Worm (Caenorhabditis elegans) whole organism, midembryonic: ENCODE data around the gene stau-1.
A peak's percentile ranks its signal among the peaks of the same experiment; 100 is the strongest.

ENCODE experiments used
- T22C8.4 ChIP-seq: fragments of 200-800 bp; sonication (Bioruptor generic); IDR thresholded peaks from 2 replicates; pipeline ENCODE4 v1.3.6; 2022; ENCODE audit warnings: missing genetic modification characterization, missing compliant biosample characterization
- cog-1 ChIP-seq: sonication (generic microtip); optimal IDR thresholded peaks from 2 replicates; lab custom pipeline; 2016; ENCODE audit warnings: missing genetic modification characterization, missing compliant biosample characterization
- flt-1 ChIP-seq: fragments of 200-800 bp; sonication (Bioruptor generic); IDR thresholded peaks from 2 replicates; pipeline ENCODE4 v1.3.6; 2022; ENCODE audit warnings: missing genetic modification characterization, missing compliant biosample characterization
- klf-2 ChIP-seq: fragments of 200-800 bp; sonication (Bioruptor generic); conservative IDR thresholded peaks from 2 replicates; pipeline ENCODE4 v1.3.6; 2022; ENCODE audit warnings: missing genetic modification reagents, missing genetic modification characterization, missing compliant biosample characterization
- med-1 ChIP-seq: sonication (generic microtip); optimal IDR thresholded peaks from 2 replicates; lab custom pipeline; 2017; ENCODE audit warnings: missing genetic modification characterization, mild to moderate bottlenecking, missing compliant biosample characterization, antibody characterized with exemption, missing genetic modification reagents; ENCODE audit not compliant: insufficient read depth
- ref-1 ChIP-seq: fragments of 200-800 bp; sonication (Bioruptor generic); conservative IDR thresholded peaks from 2 replicates; pipeline ENCODE4 v1.3.6; 2022; ENCODE audit warnings: missing genetic modification reagents, missing genetic modification characterization, missing compliant biosample characterization
- tab-1 ChIP-seq: fragments of 200-800 bp; sonication (Bioruptor generic); IDR thresholded peaks from 2 replicates; pipeline ENCODE4 v1.3.6; 2022; ENCODE audit warnings: missing genetic modification characterization, missing compliant biosample characterization
- ztf-23 ChIP-seq: fragments of 200-800 bp; sonication (Bioruptor generic); IDR thresholded peaks from 2 replicates; pipeline ENCODE4 v1.3.6; 2022; ENCODE audit warnings: missing genetic modification reagents, missing genetic modification characterization, missing compliant biosample characterization
- ztf-29 ChIP-seq: fragments of 200-800 bp; sonication (Bioruptor generic); IDR thresholded peaks from 2 replicates; pipeline ENCODE4 v1.3.6; 2022; ENCODE audit warnings: missing genetic modification reagents, missing genetic modification characterization, missing compliant biosample characterization

The stau-1 gene

ce11 chrX:1035039-1035598, at the start of gene stau-1, which contains the start of gene sec-22:
Gene stau-1 (minus strand): TSS chrX:1035286.
Gene sec-22 (plus strand): TSS chrX:1035548.
- TF ChIP-seq T22C8.4 (GFP tag; lab: Robert Waterston, UW) (peak; percentile 39; the same call in 1 of the 2 replicates), ztf-29 (no peak), flt-1 (GFP tag; lab: Robert Waterston, UW) (0 out of 2 replicates have a peak, but pooled peaks have one; percentile 37), cog-1 (no peak), klf-2 (no peak), tab-1 (GFP tag; lab: Robert Waterston, UW) (0 out of 2 replicates have a peak, but pooled peaks have one; percentile 33), med-1 (GFP tag; lab: Kevin White, UChicago) (no peak), ztf-23 (GFP tag; lab: Robert Waterston, UW) (no peak), ref-1 (GFP tag; lab: Robert Waterston, UW) (no peak)

ce11 chrX:1081927-1082326, 46.8 kb upstream of the stau-1 start:
- no peak for TF ChIP-seq ztf-23 (GFP tag; lab: Robert Waterston, UW)
- no peak for TF ChIP-seq ref-1 (GFP tag; lab: Robert Waterston, UW)
- no peak for TF ChIP-seq ztf-29
- TF ChIP-seq T22C8.4 (GFP tag; lab: Robert Waterston, UW): no peak
- TF ChIP-seq med-1 (GFP tag; lab: Kevin White, UChicago): no peak
- peak; percentile 16 for TF ChIP-seq cog-1
- TF ChIP-seq klf-2: no peak
- 0 out of 2 replicates have a peak, but pooled peaks have one; percentile 66 for TF ChIP-seq tab-1 (GFP tag; lab: Robert Waterston, UW)
- TF ChIP-seq flt-1 (GFP tag; lab: Robert Waterston, UW): no peak

- TF ChIP-seq cog-1: no peak
- no peak for TF ChIP-seq ztf-29
Measured at ce11 chrX:1080549-1080948, 45.5 kb upstream of the stau-1 start, which contains the start of gene pfn-3. Gene pfn-3 (minus strand): TSS chrX:1080649.

- TF ChIP-seq flt-1 (GFP tag; lab: Robert Waterston, UW) (no peak), ref-1 (GFP tag; lab: Robert Waterston, UW) (no peak), cog-1 (no peak), med-1 (GFP tag; lab: Kevin White, UChicago) (no peak), T22C8.4 (GFP tag; lab: Robert Waterston, UW) (no peak), ztf-29 (no peak)
Measured at ce11 chrX:1072152-1072551, 37.1 kb upstream of the stau-1 start, which contains the start of gene lim-6. Gene lim-6 (plus strand): TSS chrX:1072452.

- TF ChIP-seq ztf-23 (GFP tag; lab: Robert Waterston, UW): 0 out of 2 replicates have a peak, but pooled peaks have one; percentile 43
Measured at ce11 chrX:1070585-1070984, 35.5 kb upstream of the stau-1 start.

- TF ChIP-seq cog-1 (no peak), ref-1 (GFP tag; lab: Robert Waterston, UW) (no peak), klf-2 (no peak), ztf-23 (GFP tag; lab: Robert Waterston, UW) (no peak), med-1 (GFP tag; lab: Kevin White, UChicago) (no peak), tab-1 (GFP tag; lab: Robert Waterston, UW) (no peak), ztf-29 (no peak), T22C8.4 (GFP tag; lab: Robert Waterston, UW) (no peak), flt-1 (GFP tag; lab: Robert Waterston, UW) (no peak)
Measured at ce11 chrX:1068986-1069385, 33.9 kb upstream of the stau-1 start, which contains the start of gene mksr-1. Gene mksr-1 (minus strand): TSS chrX:1069129.

- TF ChIP-seq klf-2: no peak
- no peak for TF ChIP-seq ref-1 (GFP tag; lab: Robert Waterston, UW)
- TF ChIP-seq T22C8.4 (GFP tag; lab: Robert Waterston, UW): no peak
Measured at ce11 chrX:1064064-1064463, 29.0 kb upstream of the stau-1 start.

ce11 chrX:1062403-1063073, 27.5 kb upstream of the stau-1 start, which contains the start of gene unc-1:
Gene unc-1 (minus strand): TSS chrX:1062453.
- no peak for TF ChIP-seq tab-1 (GFP tag; lab: Robert Waterston, UW)
- TF ChIP-seq T22C8.4 (GFP tag; lab: Robert Waterston, UW): no peak
- TF ChIP-seq klf-2: 0 out of 2 replicates have a peak, but pooled peaks have one; percentile 6

ce11 chrX:1060705-1061104, 25.6 kb upstream of the stau-1 start:
- TF ChIP-seq tab-1 (GFP tag; lab: Robert Waterston, UW): no peak
- no peak for TF ChIP-seq T22C8.4 (GFP tag; lab: Robert Waterston, UW)
- no peak for TF ChIP-seq ref-1 (GFP tag; lab: Robert Waterston, UW)
- TF ChIP-seq klf-2: no peak
- no peak for TF ChIP-seq cog-1
- no peak for TF ChIP-seq med-1 (GFP tag; lab: Kevin White, UChicago)
- no peak for TF ChIP-seq flt-1 (GFP tag; lab: Robert Waterston, UW)
- no peak for TF ChIP-seq ztf-23 (GFP tag; lab: Robert Waterston, UW)
- no peak for TF ChIP-seq ztf-29

- no peak for TF ChIP-seq med-1 (GFP tag; lab: Kevin White, UChicago)
- TF ChIP-seq ztf-23 (GFP tag; lab: Robert Waterston, UW): no peak
- TF ChIP-seq cog-1: no peak
- TF ChIP-seq tab-1 (GFP tag; lab: Robert Waterston, UW): no peak
- no peak for TF ChIP-seq klf-2
- no peak for TF ChIP-seq flt-1 (GFP tag; lab: Robert Waterston, UW)
Measured at ce11 chrX:1057821-1058377, 22.8 kb upstream of the stau-1 start.
